Worm (Caenorhabditis elegans): ENCODE results near the gene hosl-1.

hosl-1 gene

DNA sequence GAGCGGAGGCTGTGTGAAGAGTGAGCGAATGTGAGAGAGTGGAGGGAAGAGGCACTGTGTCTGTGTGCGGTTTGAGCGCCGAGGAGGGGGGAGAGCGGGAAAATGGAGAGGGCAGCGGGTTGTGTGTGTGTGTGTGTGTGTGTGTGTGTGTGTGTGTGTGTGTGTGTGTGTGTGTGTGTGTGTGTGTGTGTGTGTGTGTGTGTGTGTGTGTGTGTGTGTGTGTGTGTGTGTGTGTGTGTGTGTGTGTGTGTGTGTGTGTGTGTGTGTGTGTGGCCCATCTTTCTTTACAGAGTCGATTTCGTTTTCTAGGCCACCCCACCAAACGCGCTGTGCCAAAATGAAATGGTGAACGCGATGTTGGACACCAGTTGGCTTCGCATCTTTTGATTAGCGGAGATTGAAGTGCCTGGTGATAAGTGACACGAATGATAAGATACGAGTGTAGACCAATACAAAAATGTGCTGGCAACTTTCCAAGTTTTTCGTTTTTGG lies 30.5 kb upstream of the hosl-1 start (continued):
- peak; percentile 97 for TF ChIP-seq nhr-25 (tag; optimal IDR thresholded peaks at IDR 0.05; ENCODE audit: borderline replicate concordance, insufficient read depth)
- TF ChIP-seq sdz-12 (GFP tag; optimal IDR thresholded peaks at IDR 0.05), result peak; percentile 85
- peak; percentile 77 for TF ChIP-seq F10B5.3 (tag; optimal IDR thresholded peaks at IDR 0.05)
- 0 out of 2 replicates have a peak, but pooled peaks have one; percentile 14 for TF ChIP-seq Y48G9A.11 (GFP tag; IDR thresholded peaks at IDR 0.05)
- TF ChIP-seq lsy-2 (tag; optimal IDR thresholded peaks at IDR 0.05), result peak in 1 of 2 experiments; percentile 35
- peak; percentile 89 for TF ChIP-seq tra-1 (GFP tag; IDR thresholded peaks at IDR 0.05)
- peak; percentile 55 for TF ChIP-seq mes-2 (tag; optimal IDR thresholded peaks at IDR 0.05; ENCODE audit: poor library complexity, severe bottlenecking)
- TF ChIP-seq spr-1 (tag; optimal IDR thresholded peaks at IDR 0.05), result peak; percentile 24
- TF ChIP-seq F37D6.2 (tag; optimal IDR thresholded peaks at IDR 0.05), result peak; percentile 63
- peak; percentile 79 for TF ChIP-seq nhr-102 (tag; optimal IDR thresholded peaks at IDR 0.05)
- TF ChIP-seq nhr-6 (tag; optimal IDR thresholded peaks at IDR 0.05), result peak; percentile 56
- peak; percentile 92 for TF ChIP-seq dmd-9 (GFP tag; IDR thresholded peaks at IDR 0.05)
- TF ChIP-seq dve-1 (tag; optimal IDR thresholded peaks at IDR 0.05; ENCODE audit: insufficient read depth), result peak; percentile 89
- TF ChIP-seq hlh-30 (tag; optimal IDR thresholded peaks at IDR 0.05; ENCODE audit: insufficient read depth), result peak; percentile 56
- peak; percentile 81 for TF ChIP-seq mep-1 (tag; optimal IDR thresholded peaks at IDR 0.05)
- peak; percentile 56 for TF ChIP-seq nhr-48 (tag; optimal IDR thresholded peaks at IDR 0.05)

- peak; percentile 60 for TF ChIP-seq lim-7 (GFP tag; IDR thresholded peaks at IDR 0.05)
- no peak for TF ChIP-seq ceh-82 (tag; optimal IDR thresholded peaks at IDR 0.05)
- no peak for TF ChIP-seq Y48G9A.11 (GFP tag; IDR thresholded peaks at IDR 0.05)
- TF ChIP-seq snpc-1.2 (GFP tag; IDR thresholded peaks at IDR 0.05), result peak; percentile 67; the same call in 1 of the 2 replicates
- peak; percentile 15 for TF ChIP-seq hlh-30 (tag; optimal IDR thresholded peaks at IDR 0.05; ENCODE audit: insufficient read depth)
- TF ChIP-seq zag-1 (tag; optimal IDR thresholded peaks at IDR 0.05), result no peak
- no peak for TF ChIP-seq T26A8.4 (GFP tag; IDR thresholded peaks at IDR 0.05)
- no peak for TF ChIP-seq nhr-111 (GFP tag; optimal IDR thresholded peaks at IDR 0.05)
Measured at ce11 chrX:4607300-4607699, 29.6 kb upstream of the hosl-1 start.

ce11 chrX:4609635-4610034 lies 27.3 kb upstream of the hosl-1 start:
- TF ChIP-seq aha-1 (tag) (peak; percentile 17), mxl-3 (GFP tag; optimal IDR thresholded peaks at IDR 0.05) (no peak)

ce11 chrX:4615034-4615433 lies 21.9 kb upstream of the hosl-1 start:
- TF ChIP-seq lin-1 (GFP tag; IDR thresholded peaks at IDR 0.05) (no peak), lin-13 (GFP tag; optimal IDR thresholded peaks at IDR 0.05) (no peak), nhr-102 (tag; optimal IDR thresholded peaks at IDR 0.05) (no peak), Y75B8A.6 (GFP tag; IDR thresholded peaks at IDR 0.05) (no peak), aha-1 (tag) (peak; percentile 97), R02D3.7 (tag; optimal IDR thresholded peaks at IDR 0.05) (no peak), unc-62 (GFP tag; optimal IDR thresholded peaks at IDR 0.05 in 1 of 2) (no peak), unc-62 (tag; optimal IDR thresholded peaks at IDR 0.05) (no peak), nhr-111 (GFP tag; optimal IDR thresholded peaks at IDR 0.05) (no peak)

DNA sequence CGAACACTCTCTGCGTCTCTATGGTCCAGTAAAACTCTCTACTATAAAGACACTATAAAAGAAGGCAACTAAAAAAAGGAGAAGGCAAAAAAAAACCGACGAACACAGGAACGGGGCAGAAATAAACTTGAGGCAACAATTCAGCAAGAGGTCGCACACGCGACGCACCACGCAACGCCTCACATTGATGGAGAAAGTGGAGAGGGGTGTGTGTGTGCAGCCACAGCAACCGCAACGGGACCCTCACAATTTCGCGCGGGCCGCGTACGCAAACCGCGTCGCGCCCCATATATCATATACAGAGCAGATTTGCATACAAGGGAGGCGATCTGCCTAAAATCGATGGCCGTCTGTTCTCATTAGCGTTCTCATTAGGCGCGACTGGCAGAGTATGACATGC lies 20.1 kb upstream of the hosl-1 start:
- TF ChIP-seq dmd-8 (GFP tag; IDR thresholded peaks at IDR 0.05), result no peak
- no peak for TF ChIP-seq R02D3.7 (tag; optimal IDR thresholded peaks at IDR 0.05)
- no peak for TF ChIP-seq Y5F2A.4 (GFP tag; optimal IDR thresholded peaks at IDR 0.05)
- TF ChIP-seq hif-1 (tag; optimal IDR thresholded peaks at IDR 0.05), result peak in 1 of 2 experiments; percentile 29
- no peak for TF ChIP-seq arid-1 (GFP tag; conservative IDR thresholded peaks at IDR 0.05)
- TF ChIP-seq spr-1 (tag; optimal IDR thresholded peaks at IDR 0.05), result no peak
- no peak for TF ChIP-seq spr-3 (GFP tag; optimal IDR thresholded peaks at IDR 0.05)
- no peak for TF ChIP-seq ctbp-1 (GFP tag; IDR thresholded peaks at IDR 0.05)
- peak; percentile 1 for TF ChIP-seq lin-13 (GFP tag; optimal IDR thresholded peaks at IDR 0.05)
- TF ChIP-seq lin-29 (GFP tag; IDR thresholded peaks at IDR 0.05), result no peak
- no peak for TF ChIP-seq unc-130 (GFP tag; optimal IDR thresholded peaks at IDR 0.05)
- TF ChIP-seq mes-2 (tag; optimal IDR thresholded peaks at IDR 0.05; ENCODE audit: poor library complexity, severe bottlenecking), result peak; percentile 30
- 0 out of 2 replicates have a peak, but pooled peaks have one; percentile 2 for TF ChIP-seq ceh-44 (GFP tag; IDR thresholded peaks at IDR 0.05)
- peak; percentile 46 for TF ChIP-seq rbr-2 (tag; optimal IDR thresholded peaks at IDR 0.05)
- no peak for TF ChIP-seq nhr-41 (GFP tag; IDR thresholded peaks at IDR 0.05)
- TF ChIP-seq hlh-30 (tag; optimal IDR thresholded peaks at IDR 0.05; ENCODE audit: insufficient read depth), result peak; percentile 13
- peak; percentile 25; the same call in 1 of the 2 replicates for TF ChIP-seq vab-7 (GFP tag; IDR thresholded peaks at IDR 0.05)
- no peak for TF ChIP-seq egl-27 (tag; optimal IDR thresholded peaks at IDR 0.05)
